Worm (Caenorhabditis elegans): ENCODE data around the gene C30G4.2.

The C30G4.2 gene

DNA sequence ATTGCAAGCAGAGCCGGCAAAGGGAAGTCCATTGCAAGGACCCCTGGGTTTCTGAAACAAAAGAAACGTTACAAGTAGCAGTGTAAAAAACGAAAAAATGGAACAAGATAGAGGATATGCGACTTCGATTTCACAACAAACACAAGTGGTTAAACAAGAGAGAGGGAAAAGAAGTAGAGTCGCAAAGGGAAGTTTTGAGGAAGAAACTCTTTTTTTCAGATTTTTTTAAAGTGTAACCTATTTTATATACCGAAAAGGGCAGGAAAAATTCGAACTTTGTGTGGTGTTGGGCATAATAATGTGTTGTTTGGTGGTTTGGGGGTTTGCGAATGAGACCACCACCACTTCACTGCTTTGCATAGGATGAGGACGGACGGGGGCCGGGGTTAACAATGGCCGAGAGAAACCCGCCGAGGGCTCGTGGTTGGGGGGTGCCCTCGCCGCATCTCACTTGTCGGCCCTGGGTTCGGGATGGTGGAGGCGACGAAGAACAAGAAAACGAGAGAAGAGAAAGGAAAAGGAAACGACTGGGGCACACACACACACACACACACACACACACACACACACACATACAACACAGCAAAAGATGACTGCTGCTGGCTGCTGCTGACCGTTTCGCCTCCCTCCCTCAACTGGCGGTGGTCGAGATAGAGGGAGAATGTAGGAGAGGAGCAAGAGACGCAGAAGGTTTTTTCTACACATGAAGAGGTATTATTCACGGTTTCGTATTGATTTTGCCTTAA is 15.1 kb downstream of the C30G4.2 start, which contains the start of gene ptrn-1 (continued):
- peak; percentile 73 for TF ChIP-seq hlh-30 (tag; optimal IDR thresholded peaks at IDR 0.05; ENCODE audit: insufficient read depth)
- no peak for TF ChIP-seq ets-4 (tag; optimal IDR thresholded peaks at IDR 0.05)
- TF ChIP-seq ceh-48 (tag; optimal IDR thresholded peaks at IDR 0.05): peak; percentile 21
- peak; percentile 55 for TF ChIP-seq syd-9 (tag; optimal IDR thresholded peaks at IDR 0.05)
- TF ChIP-seq dve-1 (tag; optimal IDR thresholded peaks at IDR 0.05): peak; percentile 39
- peak; percentile 64 for TF ChIP-seq ceh-34 (tag; optimal IDR thresholded peaks at IDR 0.05)

DNA sequence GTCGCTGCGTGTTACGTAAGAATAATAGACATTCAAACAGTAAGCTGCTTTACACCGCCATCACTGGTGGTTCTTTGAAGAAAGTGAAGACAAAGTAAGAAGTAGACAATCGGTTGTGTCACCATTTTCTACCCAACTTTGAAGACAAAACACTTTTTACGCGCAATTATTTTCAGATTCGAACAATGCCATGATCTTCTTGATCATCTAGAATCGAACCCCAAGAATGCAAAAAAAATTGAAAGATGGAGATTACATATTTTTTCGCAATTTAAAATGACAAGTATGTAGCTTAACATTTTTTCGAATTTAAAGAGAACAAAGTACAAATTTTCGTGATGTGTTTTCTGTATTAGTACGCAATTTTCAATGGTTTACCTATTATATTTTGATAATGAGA is 24.6 kb downstream of the C30G4.2 start, which contains the start of gene F35B3.4:
F35B3.4 (minus strand) TSS at position 101 of the 400 bp plus-strand sequence.
- TF ChIP-seq ceh-31 (tag; optimal IDR thresholded peaks at IDR 0.05) (no peak), dve-1 (tag; optimal IDR thresholded peaks at IDR 0.05) (no peak), ceh-2 (tag; optimal IDR thresholded peaks at IDR 0.05) (no peak), rnt-1 (tag; optimal IDR thresholded peaks at IDR 0.05) (no peak), ahr-1 (tag; optimal IDR thresholded peaks at IDR 0.05) (no peak), ceh-30 (tag; optimal IDR thresholded peaks at IDR 0.05) (no peak), nhr-232 (tag; optimal IDR thresholded peaks at IDR 0.05) (no peak), unc-3 (GFP tag; conservative IDR thresholded peaks at IDR 0.05) (no peak), unc-3 (tag; optimal IDR thresholded peaks at IDR 0.05) (no peak), K09A11.1 (tag; optimal IDR thresholded peaks at IDR 0.05; ENCODE audit: insufficient read depth) (no peak), pat-9 (tag; optimal IDR thresholded peaks at IDR 0.05) (no peak), unc-42 (tag; optimal IDR thresholded peaks at IDR 0.05) (no peak), pha-2 (tag; optimal IDR thresholded peaks at IDR 0.05) (no peak), elt-4 (tag; optimal IDR thresholded peaks at IDR 0.05) (no peak), fkh-6 (tag; optimal IDR thresholded peaks at IDR 0.05) (no peak), ceh-14 (tag; optimal IDR thresholded peaks at IDR 0.05) (no peak), zip-5 (tag; optimal IDR thresholded peaks at IDR 0.05) (no peak), dmd-4 (tag; optimal IDR thresholded peaks at IDR 0.05; ENCODE audit: borderline replicate concordance) (no peak), ceh-19 (GFP tag; optimal IDR thresholded peaks at IDR 0.05) (no peak)

DNA sequence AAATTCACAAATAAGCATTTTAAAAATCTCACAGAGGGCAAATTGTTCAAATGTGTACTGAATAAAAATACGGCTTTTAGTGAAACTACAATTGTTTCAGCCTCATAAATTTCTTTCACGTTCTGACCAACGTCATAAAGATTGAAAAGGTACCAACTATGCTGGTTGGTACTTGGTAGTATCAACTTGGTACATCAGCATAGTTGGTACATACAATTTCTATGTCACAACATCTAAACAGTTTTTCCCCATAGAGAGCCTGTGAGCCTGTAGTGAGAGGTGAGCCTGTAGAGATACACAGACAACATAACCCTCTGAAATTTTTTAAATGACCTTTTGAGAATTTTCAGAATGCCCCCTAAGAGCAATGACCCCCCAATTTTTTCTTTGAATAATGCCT is 26.3 kb downstream of the C30G4.2 start:
- TF ChIP-seq ceh-22 (tag; optimal IDR thresholded peaks at IDR 0.05) (no peak), fax-1 (tag; optimal IDR thresholded peaks at IDR 0.05) (no peak), hlh-15 (tag; optimal IDR thresholded peaks at IDR 0.05) (no peak), hlh-30 (tag; optimal IDR thresholded peaks at IDR 0.05; ENCODE audit: insufficient read depth) (no peak), pha-4 (tag; optimal IDR thresholded peaks at IDR 0.05) (no peak), lim-6 (tag; optimal IDR thresholded peaks at IDR 0.05) (no peak), che-1 (tag; optimal IDR thresholded peaks at IDR 0.05) (no peak), pros-1 (tag; optimal IDR thresholded peaks at IDR 0.05) (no peak), lin-11 (tag; optimal IDR thresholded peaks at IDR 0.05) (no peak), madf-2 (tag; optimal IDR thresholded peaks at IDR 0.05) (no peak), mec-3 (tag; optimal IDR thresholded peaks at IDR 0.05; ENCODE audit: borderline replicate concordance) (no peak)

DNA sequence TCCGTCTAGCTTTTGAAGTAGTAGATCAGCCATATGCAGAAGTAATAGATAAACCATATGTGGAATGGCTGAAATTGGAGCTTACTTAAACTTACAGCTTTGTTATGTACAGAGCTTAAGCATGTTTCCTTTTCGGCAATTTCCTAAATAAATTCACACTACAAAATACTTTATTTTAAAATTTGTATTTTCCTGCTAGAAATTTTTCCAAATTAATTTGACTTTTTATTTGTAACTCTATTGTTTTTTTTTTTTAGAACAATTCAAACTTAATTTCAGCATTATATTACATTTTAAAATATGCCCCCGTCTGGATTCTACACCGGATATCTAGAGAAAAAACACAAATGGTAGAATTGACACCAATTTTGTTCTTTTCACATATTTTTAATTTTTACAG is 32.3 kb downstream of the C30G4.2 start, which contains the start of gene F35B3.3:
F35B3.3 (plus strand) TSS at position 301 of the 400 bp plus-strand sequence.
- TF ChIP-seq ceh-45 (GFP tag; IDR thresholded peaks at IDR 0.05) (no peak), nfya-1 (tag; optimal IDR thresholded peaks at IDR 0.05) (no peak), npax-4 (tag; optimal IDR thresholded peaks at IDR 0.05) (no peak), pqm-1 (tag; optimal IDR thresholded peaks at IDR 0.05) (no peak), hlh-30 (tag; optimal IDR thresholded peaks at IDR 0.05; ENCODE audit: insufficient read depth) (no peak), elt-2 (tag; optimal IDR thresholded peaks at IDR 0.05) (no peak), unc-42 (tag; optimal IDR thresholded peaks at IDR 0.05) (no peak), K02D7.2 (tag; optimal IDR thresholded peaks at IDR 0.05) (no peak)
